Worm (Caenorhabditis elegans) whole organism, mixed stage, embryonic: ENCODE measurements around the gene F48G7.4.

ENCODE experiments used
- M03D4.4 ChIP-seq: sonication (generic microtip); optimal IDR thresholded peaks from 2 replicates; lab custom pipeline; 2017; ENCODE audit warnings: mild to moderate bottlenecking, missing genetic modification characterization, missing compliant biosample characterization
- bed-3 ChIP-seq: fragments of 200-800 bp; sonication (Bioruptor generic); optimal IDR thresholded peaks from 3 replicates; lab custom pipeline; 2018; ENCODE audit warnings: mild to moderate bottlenecking, missing genetic modification characterization, moderate library complexity, missing compliant biosample characterization
- blmp-1 ChIP-seq: fragments of 150-350 bp; optimal IDR thresholded peaks from 2 replicates; lab custom pipeline; 2014; ENCODE audit warnings: missing biosample characterization, missing genetic modification characterization
- ceh-39 ChIP-seq: fragments of 150-350 bp; optimal IDR thresholded peaks from 2 replicates; lab custom pipeline; 2014; ENCODE audit warnings: missing biosample characterization, missing genetic modification characterization
- ceh-43 ChIP-seq: fragments of 200-800 bp; sonication (Bioruptor generic); optimal IDR thresholded peaks from 2 replicates; lab custom pipeline; 2018; ENCODE audit warnings: mild to moderate bottlenecking, missing genetic modification characterization, moderate library complexity, missing compliant biosample characterization
- cnd-1 ChIP-seq: fragments of 200-800 bp; sonication (Bioruptor generic); optimal IDR thresholded peaks from 2 replicates; lab custom pipeline; 2018; ENCODE audit warnings: mild to moderate bottlenecking, missing genetic modification characterization, missing compliant biosample characterization
- drap-1 ChIP-seq: fragments of 200-800 bp; sonication (Bioruptor generic); optimal IDR thresholded peaks from 3 replicates; lab custom pipeline; 2018; ENCODE audit warnings: mild to moderate bottlenecking, missing genetic modification characterization, missing compliant biosample characterization
- elt-1 ChIP-seq: sonication (generic microtip); optimal IDR thresholded peaks from 2 replicates; lab custom pipeline; 2017; ENCODE audit warnings: missing genetic modification characterization, mild to moderate bottlenecking, missing compliant biosample characterization, antibody characterized with exemption, moderate library complexity, borderline replicate concordance; ENCODE audit not compliant: insufficient read depth
- flh-1 ChIP-seq: fragments of 200-800 bp; sonication (Bioruptor generic); optimal IDR thresholded peaks from 2 replicates; lab custom pipeline; 2018; ENCODE audit warnings: mild to moderate bottlenecking, missing genetic modification characterization, moderate library complexity, missing compliant biosample characterization
- ham-2 ChIP-seq: fragments of 200-800 bp; sonication (Bioruptor generic); optimal IDR thresholded peaks from 2 replicates; lab custom pipeline; 2018; ENCODE audit warnings: mild to moderate bottlenecking, missing genetic modification characterization, missing compliant biosample characterization
- hlh-1 ChIP-seq: fragments of 150-350 bp; optimal IDR thresholded peaks from 2 replicates; lab custom pipeline; 2014; ENCODE audit warnings: missing biosample characterization, missing genetic modification reagents, missing genetic modification characterization
- lin-13 ChIP-seq: fragments of 150-350 bp; optimal IDR thresholded peaks from 2 replicates; lab custom pipeline; 2014; ENCODE audit warnings: missing biosample characterization, missing genetic modification characterization
- lin-32 ChIP-seq: fragments of 200-800 bp; sonication (Bioruptor generic); optimal IDR thresholded peaks from 2 replicates; lab custom pipeline; 2018; ENCODE audit warnings: mild to moderate bottlenecking, missing genetic modification characterization, missing compliant biosample characterization
- lsy-2 ChIP-seq: fragments of 150-350 bp; optimal IDR thresholded peaks from 2 replicates; lab custom pipeline; 2014; ENCODE audit warnings: missing biosample characterization, missing genetic modification characterization
- mab-5 ChIP-seq: fragments of 150-350 bp; optimal IDR thresholded peaks from 2 replicates; lab custom pipeline; 2014; ENCODE audit warnings: missing biosample characterization, missing genetic modification characterization
- mep-1 ChIP-seq: fragments of 150-350 bp; optimal IDR thresholded peaks from 2 replicates; lab custom pipeline; 2017; ENCODE audit warnings: missing biosample characterization, missing genetic modification reagents, missing genetic modification characterization, inconsistent platforms
- mls-2 ChIP-seq: sonication (generic microtip); optimal IDR thresholded peaks from 2 replicates; lab custom pipeline; 2016; ENCODE audit warnings: mild to moderate bottlenecking, missing genetic modification characterization, moderate library complexity, missing compliant biosample characterization
- nhr-12 ChIP-seq: fragments of 150-350 bp; optimal IDR thresholded peaks from 2 replicates; lab custom pipeline; 2014; ENCODE audit warnings: missing biosample characterization, missing genetic modification characterization
- nhr-2 ChIP-seq: fragments of 150-350 bp; optimal IDR thresholded peaks from 2 replicates; lab custom pipeline; 2014; ENCODE audit warnings: missing biosample characterization, missing genetic modification characterization
- nhr-237 ChIP-seq: fragments of 150-350 bp; optimal IDR thresholded peaks from 2 replicates; lab custom pipeline; 2014; ENCODE audit warnings: missing biosample characterization, missing genetic modification characterization
- nhr-28 ChIP-seq: fragments of 150-350 bp; optimal IDR thresholded peaks from 2 replicates; lab custom pipeline; 2014; ENCODE audit warnings: missing biosample characterization, missing genetic modification characterization
- nhr-76 ChIP-seq: sonication (generic microtip); optimal IDR thresholded peaks from 2 replicates; lab custom pipeline; 2017; ENCODE audit warnings: missing biosample characterization, missing genetic modification characterization
- pha-4 ChIP-seq: fragments of 150-350 bp; optimal IDR thresholded peaks from 2 replicates; lab custom pipeline; 2018; ENCODE audit warnings: missing biosample characterization, missing genetic modification reagents, missing genetic modification characterization
- sptf-1 ChIP-seq: sonication (generic microtip); optimal IDR thresholded peaks from 2 replicates; lab custom pipeline; 2017; ENCODE audit warnings: mild to moderate bottlenecking, missing genetic modification characterization, moderate library complexity, missing compliant biosample characterization
- tbx-8 ChIP-seq: fragments of 200-800 bp; sonication (Bioruptor generic); optimal IDR thresholded peaks from 2 replicates; lab custom pipeline; 2018; ENCODE audit warnings: mild to moderate bottlenecking, missing genetic modification characterization, moderate library complexity, missing compliant biosample characterization
- unc-120 ChIP-seq: sonication (generic microtip); optimal IDR thresholded peaks from 2 replicates; lab custom pipeline; 2017; ENCODE audit warnings: missing genetic modification characterization, missing compliant biosample characterization; ENCODE audit not compliant: poor library complexity, severe bottlenecking
- unc-62 ChIP-seq: fragments of 150-350 bp; optimal IDR thresholded peaks from 2 replicates; lab custom pipeline; 2014; ENCODE audit warnings: missing biosample characterization, missing genetic modification reagents, missing genetic modification characterization
- zip-8 ChIP-seq: fragments of 150-350 bp; optimal IDR thresholded peaks from 2 replicates; lab custom pipeline; 2014; ENCODE audit warnings: missing biosample characterization, missing genetic modification characterization
- ztf-11 ChIP-seq: fragments of 150-350 bp; optimal IDR thresholded peaks from 2 replicates; lab custom pipeline; 2014; ENCODE audit warnings: missing biosample characterization, missing genetic modification characterization

F48G7.4 gene

DNA sequence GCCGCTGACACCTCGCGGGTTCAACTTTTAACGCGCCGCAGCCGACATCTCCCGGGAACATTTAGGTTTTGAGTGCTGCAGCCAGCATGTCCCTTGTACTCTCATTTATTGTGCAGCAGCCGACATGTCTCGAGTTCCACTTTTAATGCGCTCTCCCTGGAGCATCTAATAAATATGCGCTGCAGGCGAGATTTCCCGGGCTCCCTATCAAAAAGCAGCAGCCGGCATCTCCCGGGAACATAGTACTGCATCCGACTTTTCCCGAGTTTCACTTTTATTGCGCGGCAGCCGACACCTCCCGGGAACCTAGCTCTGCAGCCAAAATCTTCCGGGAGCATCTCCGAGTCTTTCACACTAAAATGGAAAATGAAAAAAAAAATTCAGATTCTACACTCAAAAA, 1.7 kb downstream of the F48G7.4 start:
- TF ChIP-seq ham-2 (GFP tag; lab: Kevin White, UChicago), result no peak
- no peak for TF ChIP-seq ztf-11 (tag; lab: Kevin White, UChicago)
- TF ChIP-seq cnd-1 (tag; lab: Kevin White, UChicago), result no peak
- TF ChIP-seq, all 35 proteins: peak for 0

DNA sequence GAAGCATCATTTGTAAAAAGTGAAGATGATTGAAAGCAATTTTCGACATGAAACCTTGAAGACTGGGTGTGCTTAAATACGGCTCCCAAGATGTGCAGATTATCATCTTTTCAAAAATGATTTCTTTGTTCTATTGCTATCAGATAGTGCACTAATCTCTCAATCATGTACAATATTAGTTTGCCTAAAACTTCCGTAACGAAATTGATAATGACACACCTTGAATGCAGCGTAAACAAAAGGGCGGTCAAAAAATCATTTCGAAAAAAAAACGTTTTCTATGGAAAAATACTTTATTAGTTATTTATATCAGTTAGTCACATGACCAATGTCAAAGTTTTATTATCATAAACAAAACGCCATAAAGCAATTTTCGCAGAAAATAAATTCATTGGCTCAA, 3.6 kb downstream of the F48G7.4 start, which contains the start of gene F48G7.5:
Gene F48G7.5 (minus strand): TSS at position 34 of the 400 bp plus-strand sequence.
- TF ChIP-seq pha-4 (tag; lab: Kevin White, UChicago), result no peak
- TF ChIP-seq nhr-28, result no peak
- TF ChIP-seq lsy-2 (tag; lab: Kevin White, UChicago), result no peak
- TF ChIP-seq drap-1 (GFP tag; lab: Kevin White, UChicago), result no peak

DNA sequence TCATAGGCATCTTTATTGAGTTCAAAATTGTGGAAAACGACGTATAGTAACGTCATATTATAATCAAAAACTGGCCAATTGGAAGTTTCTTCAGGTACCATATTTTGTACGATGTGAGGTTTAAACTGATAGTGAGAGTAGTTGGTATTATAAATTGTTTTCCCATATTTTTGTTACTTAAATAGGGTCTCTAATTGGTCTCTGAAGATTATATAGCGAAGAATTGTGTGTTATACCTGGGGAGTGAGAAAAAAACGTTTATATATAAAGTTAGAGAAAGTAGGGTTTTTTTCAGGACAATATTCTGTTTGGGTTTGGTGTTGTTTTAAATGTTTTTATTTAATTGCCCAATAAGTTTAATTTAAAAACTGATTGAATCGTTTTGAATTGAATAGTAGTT, 5.7 kb downstream of the F48G7.4 start, which contains the start of gene srt-17:
Gene srt-17 (minus strand): TSS at position 101 of the 400 bp plus-strand sequence.
- TF ChIP-seq tbx-8 (GFP tag; lab: Kevin White, UChicago) (no peak), flh-1 (GFP tag; lab: Kevin White, UChicago) (no peak), elt-1 (no peak), lsy-2 (tag; lab: Kevin White, UChicago) (no peak), nhr-28 (no peak), mep-1 (tag; lab: Kevin White, UChicago) (no peak), M03D4.4 (no peak), sptf-1 (tag; lab: Kevin White, UChicago) (no peak), nhr-76 (no peak), blmp-1 (tag; lab: Kevin White, UChicago) (no peak)

DNA sequence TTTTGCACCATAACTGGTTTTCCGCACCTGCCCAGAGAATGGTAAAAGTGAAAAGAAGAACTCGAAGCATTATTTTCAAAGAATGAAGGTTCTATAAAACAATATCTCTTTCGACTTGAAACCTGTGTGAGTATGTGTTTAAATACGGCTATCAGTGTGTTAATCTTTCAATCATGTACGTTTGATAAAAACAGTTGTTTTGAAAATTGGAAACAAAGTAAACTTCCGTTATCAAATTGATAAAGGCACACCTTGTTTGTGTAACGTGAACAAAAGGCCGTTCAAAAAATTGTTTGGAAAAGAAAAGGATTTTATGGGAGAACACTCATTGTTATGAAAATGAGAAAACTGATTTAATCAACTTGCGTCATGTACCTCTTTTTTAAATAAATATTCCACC, 7.1 kb downstream of the F48G7.4 start, which contains the start of gene F48G7.7:
Gene F48G7.7 (minus strand): TSS at position 101 of the 400 bp plus-strand sequence.
- TF ChIP-seq nhr-76, result no peak
- no peak for TF ChIP-seq hlh-1 (tag; lab: Kevin White, UChicago)
- TF ChIP-seq ceh-39 (tag; lab: Kevin White, UChicago), result no peak
- no peak for TF ChIP-seq bed-3 (GFP tag; lab: Kevin White, UChicago)
- TF ChIP-seq drap-1 (GFP tag; lab: Kevin White, UChicago), result no peak
- TF ChIP-seq unc-120 (tag; lab: Kevin White, UChicago), result no peak
- TF ChIP-seq nhr-28, result no peak
- no peak for TF ChIP-seq sptf-1 (tag; lab: Kevin White, UChicago)
- TF ChIP-seq lin-13 (tag; lab: Kevin White, UChicago), result no peak
- no peak for TF ChIP-seq ham-2 (GFP tag; lab: Kevin White, UChicago)
- no peak for TF ChIP-seq elt-1
- no peak for TF ChIP-seq mls-2 (tag; lab: Kevin White, UChicago)
- no peak for TF ChIP-seq ceh-43 (GFP tag; lab: Kevin White, UChicago)
- TF ChIP-seq lin-32 (GFP tag; lab: Kevin White, UChicago), result no peak
- TF ChIP-seq blmp-1 (tag; lab: Kevin White, UChicago), result no peak
- TF ChIP-seq tbx-8 (GFP tag; lab: Kevin White, UChicago), result no peak
- no peak for TF ChIP-seq pha-4 (tag; lab: Kevin White, UChicago)
- no peak for TF ChIP-seq mab-5 (tag; lab: Kevin White, UChicago)

DNA sequence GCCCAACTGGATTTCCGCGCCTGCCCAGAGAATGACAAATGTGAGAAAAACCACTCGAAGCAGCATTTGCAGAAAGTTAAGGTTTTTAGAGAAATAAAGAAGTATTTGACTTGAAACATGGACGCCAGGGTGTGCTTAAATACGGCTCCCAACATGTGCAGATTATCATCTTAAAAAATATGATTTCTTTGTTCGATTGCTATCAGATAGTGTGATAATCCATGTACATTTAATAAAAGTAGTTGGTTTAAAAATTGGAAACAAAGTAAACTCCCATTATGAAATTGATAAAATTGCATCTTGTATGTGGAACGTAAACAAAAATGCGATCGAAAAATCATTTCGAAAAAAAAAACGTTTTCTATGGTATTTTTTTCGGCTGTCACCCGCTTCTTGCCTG, 8.3 kb downstream of the F48G7.4 start, which contains the start of gene F48G7.8:
Gene F48G7.8 (minus strand): TSS at position 101 of the 400 bp plus-strand sequence.
- TF ChIP-seq nhr-237, result no peak
- TF ChIP-seq pha-4 (tag; lab: Kevin White, UChicago), result no peak
- TF ChIP-seq blmp-1 (tag; lab: Kevin White, UChicago), result no peak
- no peak for TF ChIP-seq nhr-12 (tag; lab: Kevin White, UChicago)
- no peak for TF ChIP-seq ztf-11 (tag; lab: Kevin White, UChicago)
- no peak for TF ChIP-seq cnd-1 (tag; lab: Kevin White, UChicago)
- no peak for TF ChIP-seq zip-8 (tag; lab: Kevin White, UChicago)

DNA sequence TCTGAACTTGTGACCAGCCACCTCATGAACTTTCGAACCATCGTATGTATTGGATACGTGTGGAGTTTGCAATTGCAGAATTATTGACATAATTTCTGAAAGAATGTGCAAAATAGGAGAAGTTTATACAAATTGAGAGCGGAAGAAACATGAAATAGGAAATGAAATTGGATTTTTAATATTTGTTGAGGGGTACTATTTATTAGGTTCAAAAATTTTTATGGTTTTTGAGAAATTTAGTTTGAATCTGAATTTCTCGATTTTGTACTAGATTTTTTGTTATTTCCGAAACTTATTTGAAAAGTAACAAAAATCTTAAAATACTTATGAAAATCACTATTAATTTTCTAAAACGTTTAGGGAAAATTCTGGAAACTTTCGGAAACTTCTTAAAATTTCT, 9.3 kb downstream of the F48G7.4 start, which contains the start of gene F48G7.9:
Gene F48G7.9 (minus strand): TSS at position 101 of the 400 bp plus-strand sequence.
- TF ChIP-seq mls-2 (tag; lab: Kevin White, UChicago) (no peak), mab-5 (tag; lab: Kevin White, UChicago) (no peak), nhr-237 (no peak), lsy-2 (tag; lab: Kevin White, UChicago) (no peak), unc-62 (GFP tag; lab: Kevin White, UChicago) (no peak), lin-32 (GFP tag; lab: Kevin White, UChicago) (no peak), nhr-2 (tag; lab: Kevin White, UChicago) (no peak)
- TF ChIP-seq, all 35 proteins: peak for 0
